Fruit fly (Drosophila melanogaster): Measurements from ENCODE around the gene rg.

Gene rg

dm6 chrX:5046256-5046894, 39.2 kb upstream of the rg start (continued):
- TF ChIP-seq net (GFP tag; optimal IDR thresholded peaks at IDR 0.05) (peak; percentile 90), CG3919 (GFP tag; optimal IDR thresholded peaks at IDR 0.05) (peak; percentile 91), CG10669 (GFP tag; optimal IDR thresholded peaks at IDR 0.05) (peak; percentile 88), CG34406 (GFP tag; optimal IDR thresholded peaks at IDR 0.05) (peak; percentile 93), CG31627 (GFP tag; optimal IDR thresholded peaks at IDR 0.05) (peak; percentile 90), cyc (GFP tag; optimal IDR thresholded peaks at IDR 0.05) (peak; percentile 89), CG15336 (GFP tag; IDR thresholded peaks at IDR 0.05) (peak; percentile 94), vri (GFP tag; optimal IDR thresholded peaks at IDR 0.05) (peak; percentile 83), eg (GFP tag; IDR thresholded peaks at IDR 0.05) (peak; percentile 87), CG8319 (GFP tag; optimal IDR thresholded peaks at IDR 0.05) (peak; percentile 83), Hr38 (GFP tag; optimal IDR thresholded peaks at IDR 0.05) (no peak), fkh (GFP tag; optimal IDR thresholded peaks at IDR 0.05) (no peak), CG8119 (GFP tag; IDR thresholded peaks at IDR 0.05) (peak; percentile 93), CG6276 (GFP tag; optimal IDR thresholded peaks at IDR 0.05) (peak; percentile 84), CG3032 (tag; optimal IDR thresholded peaks at IDR 0.05) (peak; percentile 85), CG16779 (tag; optimal IDR thresholded peaks at IDR 0.05) (peak; percentile 77), CG6854 (GFP tag; optimal IDR thresholded peaks at IDR 0.05) (peak; percentile 84), Lpt (GFP tag; optimal IDR thresholded peaks at IDR 0.05) (peak; percentile 83), CG11294 (GFP tag; IDR thresholded peaks at IDR 0.05) (peak; percentile 76)

dm6 chrX:5046895-5047306, 38.7 kb upstream of the rg start:
- TF ChIP-seq fkh (GFP tag; optimal IDR thresholded peaks at IDR 0.05) (peak; percentile 20), CG11902 (GFP tag; optimal IDR thresholded peaks at IDR 0.05) (no peak), vri (GFP tag; optimal IDR thresholded peaks at IDR 0.05) (peak; percentile 74)

- TF ChIP-seq spab (GFP tag; optimal IDR thresholded peaks at IDR 0.05) (no peak), CG15336 (GFP tag; IDR thresholded peaks at IDR 0.05) (no peak), fkh (GFP tag; optimal IDR thresholded peaks at IDR 0.05) (peak; percentile 36), dac (GFP tag; optimal IDR thresholded peaks at IDR 0.05) (no peak), achi (GFP tag; optimal IDR thresholded peaks at IDR 0.05) (no peak), Eip78C (GFP tag) (peak; percentile 26), ss (GFP tag; optimal IDR thresholded peaks at IDR 0.05) (peak in 1 of 2 experiments; percentile 30), Sox14 (GFP tag; optimal IDR thresholded peaks at IDR 0.05) (no peak), Sox15 (GFP tag; optimal IDR thresholded peaks at IDR 0.05) (no peak), CG7368 (GFP tag; optimal IDR thresholded peaks at IDR 0.05) (no peak), CG3919 (GFP tag; optimal IDR thresholded peaks at IDR 0.05) (no peak), Hr38 (GFP tag; optimal IDR thresholded peaks at IDR 0.05) (no peak), Blimp-1 (GFP tag; optimal IDR thresholded peaks at IDR 0.05) (peak; percentile 85), eg (GFP tag; IDR thresholded peaks at IDR 0.05) (no peak), CG6854 (GFP tag; optimal IDR thresholded peaks at IDR 0.05) (no peak), vri (GFP tag; optimal IDR thresholded peaks at IDR 0.05) (peak; percentile 32), acj6 (GFP tag; optimal IDR thresholded peaks at IDR 0.05) (no peak)
Measured at dm6 chrX:5047886-5048533, 37.5 kb upstream of the rg start, which contains the start of gene ovo. Gene ovo (plus strand): TSS chrX:5048273.

dm6 chrX:5051049-5051448, 34.5 kb upstream of the rg start:
- TF ChIP-seq pdm3 (GFP tag; optimal IDR thresholded peaks at IDR 0.05) (no peak), Lpt (GFP tag; optimal IDR thresholded peaks at IDR 0.05) (peak; percentile 23), esn (GFP tag; optimal IDR thresholded peaks at IDR 0.05) (no peak), CG11762 (GFP tag; optimal IDR thresholded peaks at IDR 0.05; ENCODE audit: insufficient read depth) (no peak), CG15336 (GFP tag; IDR thresholded peaks at IDR 0.05) (no peak), salr (GFP tag; optimal IDR thresholded peaks at IDR 0.05) (no peak), dsx (GFP tag; optimal IDR thresholded peaks at IDR 0.05; ENCODE audit: poor library complexity, severe bottlenecking) (peak; percentile 42), fd85E (GFP tag; optimal IDR thresholded peaks at IDR 0.05) (no peak), dac (GFP tag; optimal IDR thresholded peaks at IDR 0.05) (no peak), ss (GFP tag; optimal IDR thresholded peaks at IDR 0.05) (peak; percentile 67 to 76), cyc (GFP tag; optimal IDR thresholded peaks at IDR 0.05) (no peak), Hr39 (GFP tag; optimal IDR thresholded peaks at IDR 0.05) (no peak), CG1621 (tag; optimal IDR thresholded peaks at IDR 0.05) (peak; percentile 30), CG8119 (GFP tag; IDR thresholded peaks at IDR 0.05) (no peak), CG6163 (GFP tag; IDR thresholded peaks at IDR 0.05) (peak; percentile 15; the same call in 1 of the 3 replicates), Blimp-1 (GFP tag; optimal IDR thresholded peaks at IDR 0.05) (no peak), CG7368 (GFP tag; optimal IDR thresholded peaks at IDR 0.05) (no peak), CG8632 (GFP tag; optimal IDR thresholded peaks at IDR 0.05) (no peak), CG10669 (GFP tag; optimal IDR thresholded peaks at IDR 0.05) (peak; percentile 10), spab (GFP tag; optimal IDR thresholded peaks at IDR 0.05) (peak; percentile 23), Ets96B (tag; optimal IDR thresholded peaks at IDR 0.05) (peak; percentile 36), CG31627 (GFP tag; optimal IDR thresholded peaks at IDR 0.05) (no peak), lz (GFP tag; optimal IDR thresholded peaks at IDR 0.05) (no peak), fkh (GFP tag; optimal IDR thresholded peaks at IDR 0.05) (no peak)
